Fruit fly (Drosophila melanogaster) whole organism, prepupa: ENCODE results near the gene brat.

Experiments
- CG10631 ChIP-seq: fragments of 200-800 bp; sonication (Bioruptor generic); optimal IDR thresholded peaks from 2 replicates; lab custom pipeline; 2016; ENCODE audit warnings: missing biosample characterization, missing genetic modification characterization
- CG10669 ChIP-seq: fragments of 200-800 bp; sonication (Bioruptor generic); optimal IDR thresholded peaks from 3 replicates; lab custom pipeline; 2018; ENCODE audit warnings: missing biosample characterization, mild to moderate bottlenecking, missing genetic modification characterization, moderate library complexity
- CG11294 ChIP-seq: fragments of 200-800 bp; sonication (Bioruptor generic); IDR thresholded peaks from 2 replicates; pipeline ENCODE4 v1.3.6; 2022; ENCODE audit warnings: missing biosample characterization, missing genetic modification characterization
- CG11902 ChIP-seq: fragments of 200-800 bp; sonication (Bioruptor generic); optimal IDR thresholded peaks from 3 replicates; lab custom pipeline; 2016; ENCODE audit warnings: missing biosample characterization, missing genetic modification characterization
- CG1621 ChIP-seq: fragments of 200-800 bp; sonication (Bioruptor generic); optimal IDR thresholded peaks from 3 replicates; lab custom pipeline; 2018; ENCODE audit warnings: missing biosample characterization, mild to moderate bottlenecking, missing genetic modification characterization
- CG32006 ChIP-seq: fragments of 200-800 bp; sonication (Bioruptor generic); optimal IDR thresholded peaks from 3 replicates; lab custom pipeline; 2017; ENCODE audit warnings: missing biosample characterization, mild to moderate bottlenecking, missing genetic modification characterization
- CG34406 ChIP-seq: fragments of 200-800 bp; sonication (Bioruptor generic); optimal IDR thresholded peaks from 3 replicates; lab custom pipeline; 2016; ENCODE audit warnings: missing biosample characterization, missing genetic modification characterization
- CG3919 ChIP-seq: fragments of 200-800 bp; sonication (Bioruptor generic); optimal IDR thresholded peaks from 3 replicates; lab custom pipeline; 2016; ENCODE audit warnings: missing biosample characterization, missing genetic modification characterization
- CG6276 ChIP-seq: fragments of 200-800 bp; sonication (Bioruptor generic); optimal IDR thresholded peaks from 2 replicates; lab custom pipeline; 2017; ENCODE audit warnings: missing biosample characterization, mild to moderate bottlenecking, missing genetic modification characterization
- CG6808 ChIP-seq: fragments of 200-800 bp; sonication (Bioruptor generic); optimal IDR thresholded peaks from 3 replicates; lab custom pipeline; 2017; ENCODE audit warnings: missing biosample characterization, missing genetic modification characterization, mild to moderate bottlenecking, moderate library complexity, missing genetic modification reagents
- CG6854 ChIP-seq: fragments of 200-800 bp; sonication (Bioruptor generic); optimal IDR thresholded peaks from 2 replicates; lab custom pipeline; 2017; ENCODE audit warnings: missing biosample characterization, mild to moderate bottlenecking, missing genetic modification characterization
- CG7368 ChIP-seq: fragments of 200-800 bp; sonication (Bioruptor generic); optimal IDR thresholded peaks from 3 replicates; lab custom pipeline; 2016; ENCODE audit warnings: missing biosample characterization, missing genetic modification characterization
- CG8119 ChIP-seq: fragments of 200-800 bp; sonication (Bioruptor generic); IDR thresholded peaks from 3 replicates; pipeline ENCODE4 v1.3.6; 2022; ENCODE audit warnings: missing biosample characterization, missing genetic modification characterization
- CG8319 ChIP-seq: fragments of 200-800 bp; sonication (Bioruptor generic); optimal IDR thresholded peaks from 3 replicates; lab custom pipeline; 2016; ENCODE audit warnings: missing biosample characterization, missing genetic modification characterization
- CG8632 ChIP-seq: fragments of 200-800 bp; sonication (Bioruptor generic); optimal IDR thresholded peaks from 3 replicates; lab custom pipeline; 2016; ENCODE audit warnings: missing biosample characterization, missing genetic modification characterization
- CG9139 ChIP-seq: fragments of 200-800 bp; sonication (Bioruptor generic); optimal IDR thresholded peaks from 3 replicates; lab custom pipeline; 2017; ENCODE audit warnings: missing biosample characterization, mild to moderate bottlenecking, missing genetic modification characterization
- Eip75B ChIP-seq: fragments of 200-800 bp; sonication (Bioruptor generic); optimal IDR thresholded peaks from 3 replicates; lab custom pipeline; 2016; ENCODE audit warnings: missing biosample characterization, missing genetic modification characterization
- Eip78C ChIP-seq: fragments of 200-800 bp; sonication (Bioruptor generic); peaks from one replicate; lab custom pipeline; 2016; ENCODE audit warnings: missing biosample characterization, missing genetic modification characterization
- Eip93F ChIP-seq: fragments of 200-800 bp; sonication (Bioruptor generic); optimal IDR thresholded peaks from 2 replicates; lab custom pipeline; 2016; ENCODE audit warnings: missing biosample characterization, mild to moderate bottlenecking, missing genetic modification characterization
- Ets21C ChIP-seq: fragments of 200-800 bp; sonication (Bioruptor generic); optimal IDR thresholded peaks from 3 replicates; lab custom pipeline; 2016; ENCODE audit warnings: missing biosample characterization, missing genetic modification characterization
- Ets96B ChIP-seq: fragments of 200-800 bp; optimal IDR thresholded peaks from 2 replicates; lab custom pipeline; 2019; ENCODE audit warnings: missing biosample characterization, mild to moderate bottlenecking, missing genetic modification characterization, moderate library complexity
- Gug ChIP-seq: fragments of 200-800 bp; sonication (Bioruptor generic); IDR thresholded peaks from 2 replicates; pipeline ENCODE4 v1.3.6; 2022; ENCODE audit warnings: missing biosample characterization, missing genetic modification characterization
- Hr39 ChIP-seq: fragments of 200-800 bp; sonication (Bioruptor generic); optimal IDR thresholded peaks from 2 replicates; lab custom pipeline; 2016; ENCODE audit warnings: missing biosample characterization, missing genetic modification characterization
- Hr4 ChIP-seq: fragments of 200-800 bp; sonication (Bioruptor generic); optimal IDR thresholded peaks from 3 replicates; lab custom pipeline; 2016; ENCODE audit warnings: missing biosample characterization, missing genetic modification characterization
- Lpt ChIP-seq: fragments of 200-800 bp; sonication (Bioruptor generic); optimal IDR thresholded peaks from 3 replicates; lab custom pipeline; 2016; ENCODE audit warnings: missing biosample characterization, missing genetic modification characterization
- Met ChIP-seq: fragments of 200-800 bp; sonication (Bioruptor generic); optimal IDR thresholded peaks from 3 replicates; lab custom pipeline; 2016; ENCODE audit warnings: missing biosample characterization, missing genetic modification characterization
- OdsH ChIP-seq: fragments of 200-800 bp; sonication (Bioruptor generic); optimal IDR thresholded peaks from 3 replicates; lab custom pipeline; 2016; ENCODE audit warnings: missing biosample characterization, missing genetic modification characterization
- Smox ChIP-seq: fragments of 200-800 bp; sonication (Bioruptor generic); optimal IDR thresholded peaks from 3 replicates; lab custom pipeline; 2016; ENCODE audit warnings: missing biosample characterization, missing genetic modification characterization
- Sox102F ChIP-seq: fragments of 200-800 bp; sonication (Bioruptor generic); optimal IDR thresholded peaks from 2 replicates; lab custom pipeline; 2016; ENCODE audit warnings: missing biosample characterization, mild to moderate bottlenecking, missing genetic modification characterization
- acj6 ChIP-seq: fragments of 200-800 bp; sonication (Bioruptor generic); optimal IDR thresholded peaks from 3 replicates; lab custom pipeline; 2016; ENCODE audit warnings: missing biosample characterization, missing genetic modification characterization
- cyc ChIP-seq: fragments of 200-800 bp; sonication (Bioruptor generic); optimal IDR thresholded peaks from 3 replicates; lab custom pipeline; 2016; ENCODE audit warnings: missing biosample characterization, missing genetic modification characterization
- dac ChIP-seq: fragments of 200-800 bp; sonication (Bioruptor generic); optimal IDR thresholded peaks from 2 replicates; lab custom pipeline; 2017; ENCODE audit warnings: missing biosample characterization, mild to moderate bottlenecking, missing genetic modification characterization
- eg ChIP-seq: fragments of 200-800 bp; sonication (Bioruptor generic); IDR thresholded peaks from 3 replicates; pipeline ENCODE4 v1.3.6; 2022; ENCODE audit warnings: missing biosample characterization, missing genetic modification characterization
- esn ChIP-seq: fragments of 200-800 bp; sonication (Bioruptor generic); optimal IDR thresholded peaks from 2 replicates; lab custom pipeline; 2016; ENCODE audit warnings: missing biosample characterization, mild to moderate bottlenecking, missing genetic modification characterization, moderate library complexity
- fkh ChIP-seq: fragments of 200-800 bp; sonication (Bioruptor generic); optimal IDR thresholded peaks from 3 replicates; lab custom pipeline; 2017; ENCODE audit warnings: missing biosample characterization, mild to moderate bottlenecking, missing genetic modification characterization, moderate library complexity
- lz ChIP-seq: fragments of 200-800 bp; sonication (Bioruptor generic); optimal IDR thresholded peaks from 3 replicates; lab custom pipeline; 2016; ENCODE audit warnings: missing biosample characterization, missing genetic modification characterization
- pdm3 ChIP-seq: fragments of 200-800 bp; sonication (Bioruptor generic); optimal IDR thresholded peaks from 3 replicates; lab custom pipeline; 2016; ENCODE audit warnings: missing biosample characterization, missing genetic modification characterization
- salr ChIP-seq, 2 experiments: fragments of 200-800 bp; sonication (Bioruptor generic); optimal IDR thresholded peaks; 3 replicates each; lab custom pipeline; 2016 to 2018; ENCODE audit warnings: missing biosample characterization in 2 of 2, missing genetic modification characterization in 2 of 2, mild to moderate bottlenecking in 1 of 2
- spab ChIP-seq: fragments of 200-800 bp; sonication (Bioruptor generic); optimal IDR thresholded peaks from 2 replicates; lab custom pipeline; 2017; ENCODE audit warnings: missing biosample characterization, mild to moderate bottlenecking, missing genetic modification characterization, missing genetic modification reagents
- ss ChIP-seq, 2 experiments: fragments of 200-800 bp; sonication (Bioruptor generic); optimal IDR thresholded peaks; 2 replicates in 1 of 2; 3 replicates in 1 of 2; lab custom pipeline; 2017 to 2018; ENCODE audit warnings: mild to moderate bottlenecking in 2 of 2, missing biosample characterization in 2 of 2, missing genetic modification characterization in 2 of 2, moderate library complexity in 1 of 2
- svp ChIP-seq: fragments of 200-800 bp; sonication (Bioruptor generic); peaks from one replicate; lab custom pipeline; 2016; ENCODE audit warnings: missing biosample characterization, missing genetic modification characterization
- topi ChIP-seq: fragments of 200-800 bp; sonication (Bioruptor generic); optimal IDR thresholded peaks from 3 replicates; lab custom pipeline; 2016; ENCODE audit warnings: missing biosample characterization, missing genetic modification characterization
- vri ChIP-seq: fragments of 200-800 bp; sonication (Bioruptor generic); optimal IDR thresholded peaks from 3 replicates; lab custom pipeline; 2016; ENCODE audit warnings: missing biosample characterization, mild to moderate bottlenecking, missing genetic modification characterization

Gene brat

DNA sequence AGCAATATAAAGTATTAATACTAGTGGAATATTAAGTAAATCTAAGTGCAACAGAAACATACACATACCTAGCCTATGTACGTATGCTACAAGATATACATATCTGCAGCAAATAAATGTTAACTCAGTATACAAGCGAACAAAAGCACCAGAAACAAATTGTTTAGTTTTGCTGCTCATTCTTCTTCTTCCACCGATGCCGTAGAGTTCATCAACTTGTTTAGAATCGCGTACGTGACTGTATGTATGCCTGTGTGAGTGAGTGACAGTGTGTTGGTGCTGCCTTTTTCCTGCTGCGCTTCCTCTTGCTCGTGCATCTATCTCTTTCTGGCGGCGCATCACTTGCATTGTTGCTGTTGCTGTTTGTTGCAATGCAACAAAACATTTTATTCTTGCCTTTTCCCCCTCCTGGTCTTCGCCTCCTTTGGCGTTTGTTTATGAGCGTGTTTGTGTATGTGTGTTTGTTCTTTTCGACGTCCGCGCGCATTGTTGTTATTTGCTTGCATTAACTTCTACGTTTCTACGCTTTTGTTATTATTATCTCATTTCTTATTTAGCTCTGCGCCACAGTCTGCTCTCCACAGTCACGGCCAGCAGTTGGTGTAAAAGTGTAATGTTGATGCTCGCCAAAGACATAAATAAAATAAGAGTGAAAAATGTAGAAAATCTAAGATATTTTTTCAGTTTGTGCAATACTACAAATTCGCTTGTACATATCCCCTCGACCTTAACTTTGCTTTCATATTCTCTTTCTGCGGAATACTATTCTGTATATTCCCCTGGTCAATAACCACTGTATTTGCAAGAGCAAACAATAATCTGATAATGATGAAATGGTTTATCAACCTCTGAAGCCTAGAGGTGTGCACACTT lies 25.3 kb downstream of the brat start (continued):
- TF ChIP-seq svp (GFP tag; lab: Kevin White, UChicago): peak; percentile 92
- peak; percentile 39 for TF ChIP-seq CG10631 (GFP tag; lab: Kevin White, UChicago)
- peak; percentile 57 for TF ChIP-seq CG6276
- peak; percentile 67 for TF ChIP-seq Hr39
- TF ChIP-seq CG34406: peak; percentile 49
- peak; percentile 71 for TF ChIP-seq esn (GFP tag; lab: Kevin White, UChicago)
- TF ChIP-seq Smox (GFP tag; lab: Kevin White, UChicago): peak; percentile 70
- no peak; the same call in 1 of the 2 replicates for TF ChIP-seq CG11294 (GFP tag; lab: Robert Waterston, UW)
- TF ChIP-seq ss (GFP tag; optimal IDR thresholded peaks at IDR 0.05; lab: Kevin White, UChicago): no peak
- TF ChIP-seq CG6854: no peak
- TF ChIP-seq Ets21C (GFP tag; lab: Kevin White, UChicago): peak; percentile 41
- no peak for TF ChIP-seq CG1621
- peak; percentile 52 for TF ChIP-seq CG6808 (GFP tag; lab: Kevin White, UChicago)
- TF ChIP-seq Ets96B (tag; lab: Kevin White, UChicago): peak; percentile 53
- peak; percentile 37 for TF ChIP-seq CG7368 (GFP tag; lab: Kevin White, UChicago)

DNA sequence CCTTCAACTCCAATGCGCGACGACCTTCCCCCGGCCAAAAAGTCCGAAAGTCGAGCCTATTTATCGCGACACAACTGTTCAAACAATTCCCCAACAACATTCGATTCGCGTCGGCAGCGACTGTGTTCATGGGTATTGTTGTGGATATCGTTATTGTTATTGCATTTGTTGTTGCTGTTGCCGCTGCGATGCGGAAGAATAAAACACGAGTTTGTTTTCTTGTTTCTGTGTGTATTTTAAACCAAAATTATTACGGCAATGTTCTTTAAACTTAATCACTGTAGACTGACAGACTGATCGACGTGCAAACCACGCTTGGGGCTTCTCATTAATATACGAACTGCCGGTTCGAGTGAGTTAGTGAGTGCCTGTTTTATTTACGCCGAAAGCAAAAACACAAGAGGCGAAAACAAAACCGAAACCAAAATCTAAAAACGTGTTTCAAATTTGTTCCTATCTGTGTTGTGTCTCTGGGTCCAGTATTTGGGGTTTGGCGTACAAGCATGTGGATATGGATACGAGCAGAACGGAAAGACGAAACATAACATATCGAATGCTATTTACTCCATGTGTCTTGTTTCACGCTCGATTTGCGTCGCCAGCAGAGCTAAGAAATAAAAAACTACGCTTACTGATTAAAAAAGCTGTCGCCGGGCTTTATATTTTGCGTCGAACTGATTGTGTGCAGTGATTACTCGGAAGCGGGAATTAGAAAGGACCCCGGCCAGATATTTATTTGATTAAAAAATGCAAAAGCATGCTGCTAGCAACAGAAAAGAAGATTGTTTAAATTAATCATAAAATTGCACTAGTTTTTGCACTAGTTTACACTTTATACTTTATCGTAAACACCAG lies 26.2 kb downstream of the brat start:
- TF ChIP-seq Eip78C (GFP tag; lab: Kevin White, UChicago): peak; percentile 33
- no peak for TF ChIP-seq CG6854
- TF ChIP-seq fkh (GFP tag; lab: Kevin White, UChicago): peak; percentile 25
- TF ChIP-seq Hr4 (GFP tag; lab: Kevin White, UChicago): peak; percentile 16
- TF ChIP-seq Met (GFP tag; lab: Kevin White, UChicago): no peak
- TF ChIP-seq CG32006: peak; percentile 35
- TF ChIP-seq Gug (GFP tag; lab: Robert Waterston, UW): no peak
- no peak for TF ChIP-seq Ets21C (GFP tag; lab: Kevin White, UChicago)
- no peak for TF ChIP-seq ss (GFP tag; optimal IDR thresholded peaks at IDR 0.05; lab: Kevin White, UChicago)
- TF ChIP-seq Hr39: peak; percentile 32
- TF ChIP-seq salr (GFP tag; optimal IDR thresholded peaks at IDR 0.05; lab: Kevin White, UChicago): peak in 1 of 2 experiments; percentile 25
- no peak for TF ChIP-seq spab
- TF ChIP-seq eg: 0 out of 3 replicates have a peak, but pooled peaks have one; percentile 5
- no peak for TF ChIP-seq CG8119 (GFP tag; lab: Robert Waterston, UW)
- no peak for TF ChIP-seq CG6276
- peak; percentile 2 for TF ChIP-seq esn (GFP tag; lab: Kevin White, UChicago)
- peak; percentile 23 for TF ChIP-seq lz
- no peak for TF ChIP-seq Eip93F (GFP tag; lab: Kevin White, UChicago)
- peak; percentile 45 for TF ChIP-seq vri (GFP tag; lab: Kevin White, UChicago)
- no peak for TF ChIP-seq dac (GFP tag; lab: Kevin White, UChicago)
- TF ChIP-seq CG8632 (GFP tag; lab: Kevin White, UChicago): no peak
- TF ChIP-seq OdsH: no peak
- no peak for TF ChIP-seq CG11294 (GFP tag; lab: Robert Waterston, UW)
- no peak for TF ChIP-seq cyc
- no peak for TF ChIP-seq CG7368 (GFP tag; lab: Kevin White, UChicago)
- TF ChIP-seq, all 60 proteins: peak for 10

DNA sequence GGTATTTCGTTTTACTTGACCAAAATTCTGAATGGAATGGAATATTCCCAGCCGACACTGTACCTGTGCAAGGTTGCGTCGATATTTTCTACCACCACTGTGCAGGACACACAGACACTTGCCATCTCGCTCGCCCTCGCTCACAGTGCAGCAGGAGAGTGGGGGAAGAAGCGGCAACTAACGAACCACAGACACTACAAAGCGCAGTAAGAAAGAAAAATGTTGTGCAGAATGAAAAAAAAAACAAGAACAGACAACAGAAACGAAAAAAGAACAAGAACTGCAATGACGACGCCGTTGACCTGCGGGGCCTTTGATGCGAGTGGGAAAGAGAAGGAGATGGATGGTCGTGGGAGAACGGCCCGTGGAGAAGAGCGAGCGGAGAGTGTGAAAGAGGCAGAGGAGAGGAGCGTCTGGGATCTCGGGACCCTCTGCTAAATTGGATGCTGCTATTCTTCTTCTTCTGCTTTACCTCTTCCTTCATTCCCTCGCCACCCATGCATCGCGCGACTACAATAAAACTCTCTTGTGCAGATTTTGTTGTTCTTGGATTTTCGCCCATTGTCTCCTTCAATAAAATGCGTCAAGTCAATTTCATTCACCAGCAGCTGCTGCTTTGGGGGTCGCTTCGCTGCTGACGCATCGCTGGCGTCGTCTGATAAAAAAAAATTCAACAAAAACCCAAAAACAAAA lies 27.8 kb downstream of the brat start:
- peak; percentile 62 for TF ChIP-seq acj6
- TF ChIP-seq CG8319 (GFP tag; lab: Kevin White, UChicago): peak; percentile 35
- peak; percentile 63; the same call in 1 of the 3 replicates for TF ChIP-seq eg
- TF ChIP-seq Eip75B (GFP tag; lab: Kevin White, UChicago): peak; percentile 88
- TF ChIP-seq topi: peak; percentile 55
- peak; percentile 64 for TF ChIP-seq CG10631 (GFP tag; lab: Kevin White, UChicago)
- peak; percentile 92 for TF ChIP-seq Lpt (GFP tag; lab: Kevin White, UChicago)
- TF ChIP-seq CG3919 (GFP tag; lab: Kevin White, UChicago): peak; percentile 51
- peak; percentile 82 for TF ChIP-seq CG10669 (GFP tag; lab: Kevin White, UChicago)
- TF ChIP-seq CG11902 (GFP tag; lab: Kevin White, UChicago): no peak
- TF ChIP-seq CG6808 (GFP tag; lab: Kevin White, UChicago): peak; percentile 96
- TF ChIP-seq vri (GFP tag; lab: Kevin White, UChicago): peak; percentile 57
- no peak for TF ChIP-seq Gug (GFP tag; lab: Robert Waterston, UW)
- peak; percentile 61 for TF ChIP-seq Sox102F
- peak; percentile 38 for TF ChIP-seq pdm3 (GFP tag; lab: Kevin White, UChicago)
- peak; percentile 96 for TF ChIP-seq CG9139
- TF ChIP-seq Ets21C (GFP tag; lab: Kevin White, UChicago): no peak
